Worm (Caenorhabditis elegans): ENCODE results near the gene ZK757.2.

DNA sequence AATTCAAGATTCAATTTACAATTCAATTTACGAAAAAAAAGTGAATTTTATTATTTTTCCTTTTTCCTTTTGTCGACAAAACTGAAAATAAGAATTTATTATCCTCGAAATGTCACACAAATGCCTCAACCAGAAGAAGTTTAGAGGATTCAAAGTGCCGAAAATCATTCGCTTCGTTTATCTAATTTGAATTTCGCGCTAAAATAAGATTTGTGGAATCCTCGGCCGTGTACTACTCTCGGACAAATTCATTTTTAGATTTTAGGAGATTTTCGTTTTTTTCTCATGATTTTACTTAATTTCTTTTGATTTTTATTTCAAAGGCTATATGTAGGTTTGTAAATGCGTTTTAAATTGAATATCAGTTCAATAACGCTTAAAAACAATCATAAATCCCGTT is 30.1 kb downstream of the ZK757.2 start:
- TF ChIP-seq ref-1 (GFP tag; conservative IDR thresholded peaks at IDR 0.05) (no peak), ztf-23 (GFP tag; IDR thresholded peaks at IDR 0.05) (no peak), cog-1 (tag; optimal IDR thresholded peaks at IDR 0.05) (no peak), flt-1 (GFP tag; IDR thresholded peaks at IDR 0.05) (no peak), T22C8.4 (GFP tag; IDR thresholded peaks at IDR 0.05) (no peak), med-1 (GFP tag; optimal IDR thresholded peaks at IDR 0.05; ENCODE audit: insufficient read depth) (no peak)

Data from whole organism, midembryonic.